Worm (Caenorhabditis elegans) whole organism, L2 larva: ENCODE results near the gene alh-1.

Experiments
- F13H6.1 ChIP-seq: sonication (generic microtip); optimal IDR thresholded peaks from 2 replicates; lab custom pipeline; 2016; ENCODE audit warnings: missing genetic modification characterization, missing compliant biosample characterization
- elt-1 ChIP-seq: fragments of 150-350 bp; optimal IDR thresholded peaks from 2 replicates; lab custom pipeline; 2014; ENCODE audit warnings: missing biosample characterization, missing genetic modification characterization
- nhr-11 ChIP-seq: fragments of 150-350 bp; optimal IDR thresholded peaks from 2 replicates; lab custom pipeline; 2014; ENCODE audit warnings: missing biosample characterization, missing genetic modification characterization
- sma-3 ChIP-seq: sonication (generic microtip); optimal IDR thresholded peaks from 2 replicates; lab custom pipeline; 2016; ENCODE audit warnings: missing genetic modification reagents, missing genetic modification characterization, missing compliant biosample characterization
- unc-62 ChIP-seq: fragments of 150-350 bp; optimal IDR thresholded peaks from 2 replicates; lab custom pipeline; 2014; ENCODE audit warnings: missing biosample characterization, missing genetic modification reagents, missing genetic modification characterization

ce11 chrIII:5102616-5103015, 25.1 kb downstream of the alh-1 start, which contains the start of gene F54D8.6:
- no peak for TF ChIP-seq unc-62
- TF ChIP-seq elt-1 = no peak
- no peak for TF ChIP-seq nhr-11
- peak; percentile 54 for TF ChIP-seq sma-3
- no peak for TF ChIP-seq F13H6.1 (tag; lab: Kevin White, UChicago)
